Worm (Caenorhabditis elegans) whole organism, L3 larva: ENCODE measurements around the gene col-79.

Experiments used
- egl-27 ChIP-seq: sonication (generic microtip); optimal IDR thresholded peaks from 4 replicates; lab custom pipeline; 2017; ENCODE audit warnings: missing biosample characterization, missing genetic modification reagents, missing genetic modification characterization
- egl-5 ChIP-seq: fragments of 150-350 bp; optimal IDR thresholded peaks from 2 replicates; lab custom pipeline; 2017; ENCODE audit warnings: missing biosample characterization, missing genetic modification reagents, missing genetic modification characterization, inconsistent platforms
- fkh-10 ChIP-seq: sonication (generic microtip); optimal IDR thresholded peaks from 2 replicates; lab custom pipeline; 2017; ENCODE audit warnings: missing biosample characterization, missing genetic modification reagents, missing genetic modification characterization
- lin-39 ChIP-seq: fragments of 150-350 bp; optimal IDR thresholded peaks from 2 replicates; lab custom pipeline; 2018; ENCODE audit warnings: missing biosample characterization, missing genetic modification reagents, missing genetic modification characterization

DNA sequence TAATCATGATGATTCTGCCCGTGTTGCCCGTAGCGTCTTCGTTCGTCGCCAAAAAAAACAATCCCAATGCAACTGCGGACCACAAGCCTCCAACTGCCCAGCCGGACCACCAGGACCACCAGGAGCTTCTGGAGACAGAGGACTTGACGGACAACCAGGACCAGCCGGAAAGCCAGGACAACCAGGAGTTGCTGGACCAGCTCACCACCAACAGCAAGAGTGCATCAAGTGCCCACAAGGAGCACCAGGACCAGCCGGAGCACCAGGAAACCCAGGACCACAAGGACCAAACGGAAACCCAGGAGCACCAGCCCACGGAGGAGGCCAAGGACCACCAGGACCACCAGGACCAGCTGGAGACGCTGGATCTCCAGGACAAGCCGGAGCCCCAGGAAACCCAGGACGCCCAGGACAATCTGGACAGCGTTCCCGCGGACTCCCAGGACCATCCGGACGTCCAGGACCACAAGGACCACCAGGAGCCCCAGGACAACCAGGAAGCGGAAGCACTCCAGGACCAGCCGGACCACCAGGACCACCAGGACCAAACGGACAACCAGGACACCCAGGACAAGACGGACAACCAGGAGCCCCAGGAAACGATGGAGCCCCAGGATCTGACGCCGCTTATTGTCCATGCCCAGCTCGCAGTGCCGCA, 4.2 kb downstream of the col-79 start:
- TF ChIP-seq egl-5 (tag; lab: Kevin White, UChicago) (no peak), egl-27 (tag; lab: Kevin White, UChicago) (no peak), lin-39 (tag; lab: Kevin White, UChicago) (no peak), fkh-10 (GFP tag; lab: Kevin White, UChicago) (no peak)
